Worm (Caenorhabditis elegans) whole organism, early embryonic: ENCODE data around the gene F55A4.3.

Source experiments
- B0310.2 ChIP-seq: sonication (generic microtip); optimal IDR thresholded peaks from 2 replicates; lab custom pipeline; 2016; ENCODE audit warnings: mild to moderate bottlenecking, missing genetic modification characterization, missing compliant biosample characterization
- F13C5.2 ChIP-seq: sonication (generic microtip); optimal IDR thresholded peaks from 2 replicates; lab custom pipeline; 2017; ENCODE audit warnings: mild to moderate bottlenecking, missing genetic modification characterization, inconsistent platforms, missing compliant biosample characterization
- aly-1 ChIP-seq: sonication (generic microtip); optimal IDR thresholded peaks from 2 replicates; lab custom pipeline; 2016; ENCODE audit warnings: missing genetic modification characterization, missing compliant biosample characterization
- ama-1 ChIP-seq: fragments of 150-350 bp; optimal IDR thresholded peaks from 2 replicates; lab custom pipeline; 2014
- ceh-13 ChIP-seq: fragments of 200-800 bp; sonication (Bioruptor generic); optimal IDR thresholded peaks from 2 replicates; lab custom pipeline; 2018; ENCODE audit warnings: mild to moderate bottlenecking, missing genetic modification characterization, missing compliant biosample characterization
- ceh-36 ChIP-seq: sonication (generic microtip); optimal IDR thresholded peaks from 2 replicates; lab custom pipeline; 2016; ENCODE audit warnings: missing genetic modification characterization, inconsistent platforms, missing compliant biosample characterization
- ets-7 ChIP-seq: sonication (generic microtip); optimal IDR thresholded peaks from 2 replicates; lab custom pipeline; 2016; ENCODE audit warnings: missing genotype, missing genetic modification characterization, missing compliant biosample characterization
- flt-1 ChIP-seq: fragments of 200-800 bp; sonication (Bioruptor generic); IDR thresholded peaks from 2 replicates; pipeline ENCODE4 v1.3.6; 2022; ENCODE audit warnings: missing genetic modification characterization, missing compliant biosample characterization
- hmbx-1 ChIP-seq: sonication (generic microtip); optimal IDR thresholded peaks from 2 replicates; lab custom pipeline; 2016; ENCODE audit warnings: mild to moderate bottlenecking, missing genetic modification characterization, missing compliant biosample characterization
- hmg-4 ChIP-seq: fragments of 200-800 bp; sonication (Bioruptor generic); optimal IDR thresholded peaks from 2 replicates; lab custom pipeline; 2018; ENCODE audit warnings: mild to moderate bottlenecking, missing genetic modification characterization, missing compliant biosample characterization
- hnd-1 ChIP-seq: sonication (generic microtip); optimal IDR thresholded peaks from 2 replicates; lab custom pipeline; 2016; ENCODE audit warnings: missing genetic modification characterization, missing compliant biosample characterization
- pes-1 ChIP-seq: fragments of 200-800 bp; sonication (Bioruptor generic); IDR thresholded peaks from 2 replicates; pipeline ENCODE4 v1.3.6; 2022; ENCODE audit warnings: missing genetic modification reagents, missing genetic modification characterization, missing compliant biosample characterization
- scrt-1 ChIP-seq: fragments of 200-800 bp; sonication (Bioruptor generic); IDR thresholded peaks from 2 replicates; pipeline ENCODE4 v1.3.6; 2022; ENCODE audit warnings: missing genetic modification characterization, missing compliant biosample characterization
- sea-1 ChIP-seq: fragments of 200-800 bp; sonication (Bioruptor generic); conservative IDR thresholded peaks from 2 replicates; pipeline ENCODE4 v1.3.6; 2022; ENCODE audit warnings: missing genetic modification characterization, missing compliant biosample characterization
- tbx-11 ChIP-seq: fragments of 200-800 bp; sonication (Bioruptor generic); IDR thresholded peaks from 2 replicates; pipeline ENCODE4 v1.3.6; 2022; ENCODE audit warnings: missing genetic modification characterization, missing compliant biosample characterization
- tbx-37 ChIP-seq: fragments of 200-800 bp; sonication (Bioruptor generic); conservative IDR thresholded peaks from 2 replicates; pipeline ENCODE4 v1.3.6; 2022; ENCODE audit warnings: missing genetic modification reagents, missing genetic modification characterization, missing compliant biosample characterization
- tra-4 ChIP-seq: sonication (generic microtip); optimal IDR thresholded peaks from 2 replicates; lab custom pipeline; 2017; ENCODE audit warnings: missing genetic modification characterization, missing compliant biosample characterization

The F55A4.3 gene

DNA sequence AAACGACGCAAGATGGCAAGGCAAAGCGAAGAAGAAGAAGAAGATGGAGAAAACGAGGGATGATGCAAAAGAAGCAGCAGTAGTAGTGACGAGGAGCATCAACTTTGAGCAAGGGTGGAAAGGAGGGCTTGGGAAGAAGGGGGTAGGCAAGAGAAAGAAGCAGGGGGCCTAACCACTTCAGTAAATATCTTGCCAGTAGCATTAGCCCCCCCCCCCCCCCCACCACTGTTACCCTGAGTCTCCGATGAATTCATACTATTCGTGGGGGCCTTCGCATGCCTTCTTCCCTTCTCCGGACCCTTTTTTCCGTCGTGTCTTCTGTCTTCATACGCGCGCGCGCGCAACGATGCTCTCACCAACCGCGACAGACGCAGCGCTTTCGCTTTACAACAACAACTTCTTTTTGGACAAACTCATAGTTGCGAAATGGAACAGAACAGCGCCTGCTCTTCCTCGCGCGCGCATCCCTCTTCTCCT is 3.0 kb downstream of the F55A4.3 start:
- TF ChIP-seq aly-1 (no peak), hmg-4 (GFP tag; lab: Kevin White, UChicago) (peak; percentile 79), F13C5.2 (tag; lab: Kevin White, UChicago) (peak; percentile 22)

DNA sequence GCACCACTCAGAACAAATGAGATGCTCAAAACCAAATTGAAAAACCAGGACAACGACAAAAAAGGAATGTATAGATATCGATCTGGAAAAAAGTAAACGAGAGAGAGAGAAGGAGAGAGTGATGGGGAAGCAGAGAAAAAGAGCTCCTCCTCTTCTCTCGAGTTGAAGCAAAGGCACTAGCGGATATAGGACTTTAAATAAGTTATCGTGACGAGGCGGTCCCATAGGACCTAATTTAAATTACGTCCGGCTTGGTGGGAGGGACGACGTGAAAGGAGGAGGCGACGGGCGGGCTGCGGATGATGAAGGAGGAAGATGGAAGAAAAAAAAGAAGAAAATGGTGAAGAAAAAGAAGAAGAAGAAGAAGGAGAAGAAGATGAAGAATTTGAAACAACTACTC is 6.3 kb downstream of the F55A4.3 start:
- TF ChIP-seq sea-1 (GFP tag; lab: Robert Waterston, UW), result no peak
- TF ChIP-seq ceh-13, result no peak
- no peak for TF ChIP-seq hnd-1
- no peak for TF ChIP-seq B0310.2
- TF ChIP-seq aly-1, result no peak
- no peak for TF ChIP-seq tra-4
- TF ChIP-seq pes-1 (GFP tag; lab: Robert Waterston, UW), result no peak

DNA sequence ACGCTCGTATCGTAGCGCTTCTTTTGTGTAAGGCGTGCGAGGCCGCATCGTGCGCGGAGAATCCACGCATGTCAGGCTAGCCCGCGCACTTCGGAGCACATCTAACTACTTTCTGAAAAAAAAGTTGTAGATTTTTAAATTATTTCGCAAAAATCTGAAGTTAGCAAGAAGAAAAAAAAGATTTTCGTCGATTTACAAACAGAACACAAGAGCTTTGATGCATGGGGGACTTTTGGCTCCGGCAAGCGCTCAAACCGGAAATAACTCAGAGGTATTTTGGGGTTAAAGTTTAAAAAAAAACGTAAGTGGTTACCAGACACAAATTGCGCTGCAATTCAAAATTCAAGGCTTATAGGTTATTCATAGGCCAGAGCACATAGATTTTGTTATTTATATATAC is 7.5 kb downstream of the F55A4.3 start, which contains the start of the genes F55A4.13 and nlf-1:
Gene F55A4.13, minus strand, starts transcription at position 101 of the 400 bp plus-strand sequence.
Gene nlf-1, minus strand, starts transcription at position 112 of the 400 bp plus-strand sequence.
- TF ChIP-seq tbx-37 (GFP tag; lab: Robert Waterston, UW) (no peak), pes-1 (GFP tag; lab: Robert Waterston, UW) (no peak), ceh-13 (no peak), aly-1 (no peak), ets-7 (tag; lab: Kevin White, UChicago) (no peak), ama-1 (no peak), tbx-11 (GFP tag; lab: Robert Waterston, UW) (no peak), F13C5.2 (tag; lab: Kevin White, UChicago) (no peak), sea-1 (GFP tag; lab: Robert Waterston, UW) (no peak)

ce11 chrX:1014708-1015107 is 10.2 kb downstream of the F55A4.3 start:
- TF ChIP-seq B0310.2 (no peak), tbx-37 (GFP tag; lab: Robert Waterston, UW) (no peak), F13C5.2 (tag; lab: Kevin White, UChicago) (no peak), ceh-13 (no peak), flt-1 (GFP tag; lab: Robert Waterston, UW) (no peak), hmbx-1 (tag; lab: Kevin White, UChicago) (no peak), sea-1 (GFP tag; lab: Robert Waterston, UW) (no peak), aly-1 (no peak), pes-1 (GFP tag; lab: Robert Waterston, UW) (no peak), tbx-11 (GFP tag; lab: Robert Waterston, UW) (no peak), hmg-4 (GFP tag; lab: Kevin White, UChicago) (no peak), ets-7 (tag; lab: Kevin White, UChicago) (no peak), ceh-36 (tag; lab: Kevin White, UChicago) (no peak)

ce11 chrX:1012385-1012866 is 12.5 kb downstream of the F55A4.3 start:
- no peak for TF ChIP-seq ets-7 (tag; lab: Kevin White, UChicago)
- no peak for TF ChIP-seq hmg-4 (GFP tag; lab: Kevin White, UChicago)
- no peak for TF ChIP-seq B0310.2
- TF ChIP-seq hmbx-1 (tag; lab: Kevin White, UChicago), result no peak
- TF ChIP-seq sea-1 (GFP tag; lab: Robert Waterston, UW), result no peak
- TF ChIP-seq scrt-1 (GFP tag; lab: Robert Waterston, UW), result no peak
- no peak for TF ChIP-seq hnd-1
- no peak for TF ChIP-seq pes-1 (GFP tag; lab: Robert Waterston, UW)
- no peak for TF ChIP-seq ama-1

- TF ChIP-seq hmg-4 (GFP tag; lab: Kevin White, UChicago) (peak; percentile 14), ceh-13 (no peak)
These were observed 14.1 kb downstream of the F55A4.3 start for ce11 chrX:1010627-1011452.

- no peak for TF ChIP-seq sea-1 (GFP tag; lab: Robert Waterston, UW)
These were observed 15.4 kb downstream of the F55A4.3 start for ce11 chrX:1009512-1009911.

DNA sequence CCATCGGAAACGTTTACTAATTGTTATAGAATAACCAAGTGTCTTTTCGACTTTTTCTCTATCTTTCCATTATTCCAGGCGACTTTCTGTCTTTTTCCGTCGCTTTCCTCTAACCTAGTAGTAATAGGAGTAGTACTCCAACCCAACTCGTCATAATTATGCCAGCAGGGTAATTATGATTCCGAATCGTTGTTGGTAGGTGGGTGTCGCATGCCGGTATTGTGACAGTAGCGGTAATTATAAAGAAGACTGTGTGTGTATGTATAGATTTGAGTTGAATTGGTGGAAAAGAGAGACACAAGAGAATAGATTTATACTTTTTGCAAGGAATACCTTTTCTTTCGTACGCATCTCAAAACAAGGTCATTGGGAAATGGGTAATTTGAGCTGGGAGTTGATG is 19.9 kb downstream of the F55A4.3 start:
- TF ChIP-seq ets-7 (tag; lab: Kevin White, UChicago), result no peak
- TF ChIP-seq hnd-1, result no peak
- no peak for TF ChIP-seq B0310.2
- no peak for TF ChIP-seq aly-1
- TF ChIP-seq hmbx-1 (tag; lab: Kevin White, UChicago), result no peak
- no peak for TF ChIP-seq flt-1 (GFP tag; lab: Robert Waterston, UW)
- TF ChIP-seq ceh-36 (tag; lab: Kevin White, UChicago), result no peak
- TF ChIP-seq hmg-4 (GFP tag; lab: Kevin White, UChicago), result no peak
- TF ChIP-seq F13C5.2 (tag; lab: Kevin White, UChicago), result no peak
- TF ChIP-seq pes-1 (GFP tag; lab: Robert Waterston, UW), result no peak
- TF ChIP-seq tra-4, result no peak
- TF ChIP-seq ceh-13, result no peak
- TF ChIP-seq scrt-1 (GFP tag; lab: Robert Waterston, UW), result no peak

DNA sequence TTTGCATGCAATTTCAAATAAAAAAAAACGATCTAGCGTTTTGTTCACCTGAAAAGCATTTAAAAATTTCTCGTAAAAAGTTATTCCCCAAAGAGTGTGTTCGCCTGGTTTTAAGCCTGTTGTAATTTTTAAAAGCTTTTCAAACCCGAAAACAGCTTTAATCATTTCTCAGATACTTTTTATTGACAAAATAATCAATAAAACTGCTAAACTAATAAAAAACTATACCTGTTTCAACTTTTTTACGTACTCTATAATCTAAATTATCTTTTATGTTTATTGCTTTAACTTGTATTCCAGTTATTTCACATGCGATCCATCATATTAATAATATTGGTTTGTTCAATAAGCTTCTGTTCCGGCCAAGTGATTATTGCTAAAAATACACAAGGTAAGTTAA is 20.9 kb downstream of the F55A4.3 start, which contains the start of gene cutl-21:
Gene cutl-21, plus strand, starts transcription at position 301 of the 400 bp plus-strand sequence.
- TF ChIP-seq ceh-36 (tag; lab: Kevin White, UChicago) (no peak), flt-1 (GFP tag; lab: Robert Waterston, UW) (no peak), hmbx-1 (tag; lab: Kevin White, UChicago) (no peak), hmg-4 (GFP tag; lab: Kevin White, UChicago) (no peak), B0310.2 (no peak), ets-7 (tag; lab: Kevin White, UChicago) (no peak), pes-1 (GFP tag; lab: Robert Waterston, UW) (no peak), tra-4 (no peak), sea-1 (GFP tag; lab: Robert Waterston, UW) (no peak), aly-1 (no peak), ceh-13 (no peak), scrt-1 (GFP tag; lab: Robert Waterston, UW) (no peak), tbx-11 (GFP tag; lab: Robert Waterston, UW) (no peak), hnd-1 (no peak), tbx-37 (GFP tag; lab: Robert Waterston, UW) (no peak), ama-1 (no peak), F13C5.2 (tag; lab: Kevin White, UChicago) (no peak)
